Fruit fly (Drosophila melanogaster) whole organism, embryonic: Measurements from ENCODE around the gene CG6738.

Experiments used
- Ada2b ChIP-seq: fragments of 200-800 bp; sonication (Bioruptor generic); IDR thresholded peaks from 2 replicates; pipeline ENCODE4 v1.3.6; 2022; ENCODE audit warnings: missing biosample characterization, missing genetic modification characterization
- Adf1 ChIP-seq: fragments of 200-800 bp; sonication (Bioruptor generic); IDR thresholded peaks from 2 replicates; pipeline ENCODE4 v1.3.6; 2022; ENCODE audit warnings: missing biosample characterization, missing genetic modification characterization
- CG10267 ChIP-seq: fragments of 200-800 bp; sonication (Bioruptor generic); optimal IDR thresholded peaks from 2 replicates; lab custom pipeline; 2018; ENCODE audit warnings: missing biosample characterization, mild to moderate bottlenecking, missing genetic modification characterization, moderate library complexity
- CG10543 ChIP-seq: fragments of 200-800 bp; sonication (Bioruptor generic); optimal IDR thresholded peaks from 3 replicates; lab custom pipeline; 2017; ENCODE audit warnings: missing biosample characterization, mild to moderate bottlenecking, missing genetic modification characterization, moderate library complexity
- CG11560 ChIP-seq: fragments of 200-800 bp; sonication (Bioruptor generic); IDR thresholded peaks from 3 replicates; pipeline ENCODE4 v1.3.6; 2022; ENCODE audit warnings: missing biosample characterization, missing genetic modification characterization
- CG12769 ChIP-seq: fragments of 200-800 bp; sonication (Bioruptor generic); optimal IDR thresholded peaks from 2 replicates; lab custom pipeline; 2019; ENCODE audit warnings: missing biosample characterization, mild to moderate bottlenecking, missing genetic modification characterization, moderate library complexity
- CG13894 ChIP-seq: fragments of 200-800 bp; sonication (Bioruptor generic); optimal IDR thresholded peaks from 3 replicates; lab custom pipeline; 2018; ENCODE audit warnings: missing biosample characterization, mild to moderate bottlenecking, missing genetic modification characterization, moderate library complexity
- CG17186 ChIP-seq: fragments of 200-800 bp; sonication (Bioruptor generic); optimal IDR thresholded peaks from 3 replicates; lab custom pipeline; 2017; ENCODE audit warnings: missing biosample characterization, missing genetic modification reagents, missing genetic modification characterization
- CG17829 ChIP-seq: fragments of 200-800 bp; optimal IDR thresholded peaks from 2 replicates; lab custom pipeline; 2019; ENCODE audit warnings: missing biosample characterization, mild to moderate bottlenecking, missing genetic modification characterization, moderate library complexity
- CG18599 ChIP-seq: fragments of 200-800 bp; sonication (Bioruptor generic); optimal IDR thresholded peaks from 3 replicates; lab custom pipeline; 2017; ENCODE audit warnings: missing biosample characterization, missing genetic modification characterization, mild to moderate bottlenecking, moderate library complexity, missing genetic modification reagents
- CG2116 ChIP-seq: fragments of 200-800 bp; sonication (Bioruptor generic); optimal IDR thresholded peaks from 3 replicates; lab custom pipeline; 2018; ENCODE audit warnings: missing biosample characterization, mild to moderate bottlenecking, missing genetic modification characterization
- CG31441 ChIP-seq: fragments of 200-800 bp; sonication (Bioruptor generic); IDR thresholded peaks from 2 replicates; pipeline ENCODE4 v1.3.6; 2022; ENCODE audit warnings: missing biosample characterization, missing genetic modification characterization
- CG3847 ChIP-seq: fragments of 200-800 bp; sonication (Bioruptor generic); IDR thresholded peaks from 2 replicates; pipeline ENCODE4 v1.3.6; 2022; ENCODE audit warnings: missing biosample characterization, missing genetic modification characterization
- CG6689 ChIP-seq: fragments of 200-800 bp; sonication (Bioruptor generic); IDR thresholded peaks from 2 replicates; pipeline ENCODE4 v1.3.6; 2022; ENCODE audit warnings: missing biosample characterization, missing genetic modification characterization
- CG6765 ChIP-seq: fragments of 200-800 bp; sonication (Bioruptor generic); optimal IDR thresholded peaks from 3 replicates; lab custom pipeline; 2017; ENCODE audit warnings: missing biosample characterization, mild to moderate bottlenecking, missing genetic modification characterization
- Deaf1 ChIP-seq: fragments of 200-800 bp; optimal IDR thresholded peaks from 3 replicates; lab custom pipeline; 2019; ENCODE audit warnings: missing biosample characterization, mild to moderate bottlenecking, missing genetic modification characterization, moderate library complexity
- Dll ChIP-seq: fragments of 200-800 bp; sonication (Bioruptor generic); IDR thresholded peaks from 4 replicates; pipeline ENCODE4 v1.3.6; 2022; ENCODE audit warnings: missing biosample characterization, missing genetic modification characterization; ENCODE audit not compliant: partially characterized antibody
- Dref ChIP-seq: fragments of 200-800 bp; sonication (Bioruptor generic); IDR thresholded peaks from 2 replicates; pipeline ENCODE4 v1.3.6; 2022; ENCODE audit warnings: missing biosample characterization, missing genetic modification characterization
- Ets65A ChIP-seq: fragments of 200-800 bp; sonication (Bioruptor generic); peaks from one replicate; lab custom pipeline; 2016; ENCODE audit warnings: missing biosample characterization, missing genetic modification characterization
- HLH4C ChIP-seq: fragments of 200-800 bp; sonication (Bioruptor generic); IDR thresholded peaks from 3 replicates; pipeline ENCODE4 v1.3.6; 2022; ENCODE audit warnings: missing biosample characterization, missing genetic modification characterization; ENCODE audit not compliant: partially characterized antibody
- MBD-R2 ChIP-seq: fragments of 200-800 bp; sonication (Bioruptor generic); IDR thresholded peaks from 2 replicates; pipeline ENCODE4 v1.3.6; 2022; ENCODE audit warnings: missing biosample characterization, missing genetic modification characterization
- Max ChIP-seq: fragments of 200-800 bp; sonication (Bioruptor generic); optimal IDR thresholded peaks from 2 replicates; lab custom pipeline; 2016; ENCODE audit warnings: missing biosample characterization, mild to moderate bottlenecking, missing genetic modification characterization
- Opbp ChIP-seq: fragments of 200-800 bp; sonication (Bioruptor generic); IDR thresholded peaks from 3 replicates; pipeline ENCODE4 v1.3.6; 2022; ENCODE audit warnings: missing biosample characterization, missing genetic modification characterization; ENCODE audit not compliant: partially characterized antibody
- Xbp1 ChIP-seq: fragments of 200-800 bp; sonication (Bioruptor generic); optimal IDR thresholded peaks from 3 replicates; lab custom pipeline; 2016; ENCODE audit warnings: missing biosample characterization, mild to moderate bottlenecking, missing genetic modification characterization
- YL-1 ChIP-seq: fragments of 200-800 bp; sonication (Bioruptor generic); optimal IDR thresholded peaks from 3 replicates; lab custom pipeline; 2017; ENCODE audit warnings: missing biosample characterization, mild to moderate bottlenecking, missing genetic modification characterization
- amos ChIP-seq: fragments of 200-800 bp; sonication (Bioruptor generic); IDR thresholded peaks from 2 replicates; pipeline ENCODE4 v1.3.6; 2022; ENCODE audit warnings: missing biosample characterization, missing genetic modification characterization; ENCODE audit not compliant: partially characterized antibody
- bcd ChIP-seq: fragments of 200-800 bp; sonication (Bioruptor generic); optimal IDR thresholded peaks from 2 replicates; lab custom pipeline; 2017; ENCODE audit warnings: missing biosample characterization, mild to moderate bottlenecking, missing genetic modification characterization
- bsh ChIP-seq, 2 experiments: fragments of 200-800 bp; sonication (Bioruptor generic); optimal IDR thresholded peaks; 2 replicates each; lab custom pipeline; 2017 to 2018; ENCODE audit warnings: mild to moderate bottlenecking in 2 of 2, missing biosample characterization in 2 of 2, missing genetic modification characterization in 2 of 2, moderate library complexity in 1 of 2
- crc ChIP-seq: fragments of 200-800 bp; sonication (Bioruptor generic); optimal IDR thresholded peaks from 2 replicates; lab custom pipeline; 2016; ENCODE audit warnings: missing biosample characterization, missing genetic modification characterization
- ems ChIP-seq: fragments of 200-800 bp; sonication (Bioruptor generic); optimal IDR thresholded peaks from 3 replicates; lab custom pipeline; 2016; ENCODE audit warnings: missing biosample characterization, missing genetic modification characterization
- grau ChIP-seq: fragments of 200-800 bp; optimal IDR thresholded peaks from 3 replicates; lab custom pipeline; 2019; ENCODE audit warnings: missing biosample characterization, mild to moderate bottlenecking, missing genetic modification characterization, moderate library complexity
- h ChIP-seq: fragments of >200 bp; optimal IDR thresholded peaks from 2 replicates; lab custom pipeline; 2017
- hb ChIP-seq: fragments of 200-800 bp; sonication (Bioruptor generic); IDR thresholded peaks from 3 replicates; pipeline ENCODE4 v1.3.6; 2022; ENCODE audit warnings: missing biosample characterization, missing genetic modification characterization; ENCODE audit not compliant: partially characterized antibody
- hbn ChIP-seq: fragments of 200-800 bp; sonication (Bioruptor generic); IDR thresholded peaks from 2 replicates; pipeline ENCODE4 v1.3.6; 2022; ENCODE audit warnings: missing biosample characterization, missing genetic modification characterization; ENCODE audit not compliant: partially characterized antibody
- lola ChIP-seq, 3 experiments: fragments of >200 bp in 2 of 3; fragments of 200-800 bp in 1 of 3; sonication (Bioruptor generic) in 1 of 3; optimal IDR thresholded peaks; 2 replicates each; lab custom pipeline; 2017 to 2019; ENCODE audit warnings: missing biosample characterization in 3 of 3, missing genetic modification characterization in 3 of 3, mild to moderate bottlenecking in 1 of 3, moderate library complexity in 1 of 3
- mld ChIP-seq: fragments of 200-800 bp; sonication (Bioruptor generic); IDR thresholded peaks from 3 replicates; pipeline ENCODE4 v1.3.6; 2022; ENCODE audit warnings: missing biosample characterization, missing genetic modification characterization; ENCODE audit not compliant: partially characterized antibody
- sens ChIP-seq: fragments of 200-800 bp; sonication (Bioruptor generic); peaks from one replicate; lab custom pipeline; 2016; ENCODE audit warnings: missing biosample characterization, missing genetic modification characterization
- slbo ChIP-seq: fragments of 200-800 bp; sonication (Bioruptor generic); IDR thresholded peaks from 2 replicates; pipeline ENCODE4 v1.3.6; 2022; ENCODE audit warnings: missing biosample characterization, missing genetic modification characterization
- sob ChIP-seq: fragments of 200-800 bp; sonication (Bioruptor generic); IDR thresholded peaks from 2 replicates; pipeline ENCODE4 v1.3.6; 2022; ENCODE audit warnings: missing biosample characterization, missing genetic modification characterization
- ssp ChIP-seq: fragments of 200-800 bp; sonication (Bioruptor generic); IDR thresholded peaks from 2 replicates; pipeline ENCODE4 v1.3.6; 2022; ENCODE audit warnings: missing biosample characterization, missing genetic modification characterization
- stc ChIP-seq: fragments of 200-800 bp; sonication (Bioruptor generic); IDR thresholded peaks from 2 replicates; pipeline ENCODE4 v1.3.6; 2022; ENCODE audit warnings: missing biosample characterization, missing genetic modification characterization
- sug ChIP-seq: fragments of 200-800 bp; optimal IDR thresholded peaks from 2 replicates; lab custom pipeline; 2019; ENCODE audit warnings: missing biosample characterization, mild to moderate bottlenecking, missing genetic modification characterization, moderate library complexity
- tap ChIP-seq: fragments of 200-800 bp; optimal IDR thresholded peaks from 3 replicates; lab custom pipeline; 2019; ENCODE audit warnings: missing biosample characterization, mild to moderate bottlenecking, missing genetic modification characterization, moderate library complexity
- tgo ChIP-seq: fragments of 200-800 bp; sonication (Bioruptor generic); IDR thresholded peaks from 3 replicates; pipeline ENCODE4 v1.3.6; 2022; ENCODE audit warnings: missing biosample characterization, missing genetic modification characterization
- tll ChIP-seq, 2 experiments: fragments of 200-800 bp in 1 of 2; fragments of >200 bp in 1 of 2; sonication (Bioruptor generic) in 1 of 2; optimal IDR thresholded peaks; 2 replicates each; lab custom pipeline; 2017 to 2019; ENCODE audit warnings: missing biosample characterization in 2 of 2, missing genetic modification characterization in 2 of 2, mild to moderate bottlenecking in 1 of 2, moderate library complexity in 1 of 2
- trem ChIP-seq: fragments of 200-800 bp; optimal IDR thresholded peaks from 3 replicates; lab custom pipeline; 2019; ENCODE audit warnings: missing biosample characterization, mild to moderate bottlenecking, missing genetic modification characterization, moderate library complexity
- vnd ChIP-seq: fragments of 200-800 bp; sonication (Bioruptor generic); IDR thresholded peaks from 3 replicates; pipeline ENCODE4 v1.3.6; 2022; ENCODE audit warnings: missing biosample characterization, missing genetic modification characterization; ENCODE audit not compliant: partially characterized antibody
- vvl ChIP-seq: fragments of 200-800 bp; sonication (Bioruptor generic); IDR thresholded peaks from 2 replicates; pipeline ENCODE4 v1.3.6; 2022; ENCODE audit warnings: missing biosample characterization, missing genetic modification characterization
- zen2 ChIP-seq: fragments of 200-800 bp; sonication (Bioruptor generic); IDR thresholded peaks from 3 replicates; pipeline ENCODE4 v1.3.6; 2022; ENCODE audit warnings: missing biosample characterization, missing genetic modification characterization; ENCODE audit not compliant: partially characterized antibody

CG6738 gene

DNA sequence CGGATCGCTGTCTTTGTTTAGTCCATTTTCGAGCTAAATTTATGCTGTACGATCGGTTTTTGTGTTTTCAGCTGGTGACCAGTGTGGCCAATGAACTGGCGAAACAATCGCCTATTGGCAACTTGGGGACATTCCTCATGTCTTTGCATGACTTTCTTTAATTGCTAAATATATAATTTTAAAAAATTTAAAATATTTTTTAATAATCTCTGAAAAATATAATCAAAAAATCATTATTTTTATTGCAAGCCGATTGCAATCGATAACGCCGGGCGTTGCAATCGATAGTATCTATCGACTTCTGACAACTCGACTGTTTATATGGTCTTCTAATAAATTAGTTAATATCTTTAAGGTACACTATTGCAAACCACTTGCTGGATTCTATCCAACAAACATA, 38.1 kb upstream of the CG6738 start, which contains the start of the genes sav and Ublcp1 (continued):
- peak; percentile 17 for TF ChIP-seq tap (tag; lab: Kevin White, UChicago)
- TF ChIP-seq sens (GFP tag; lab: Kevin White, UChicago): peak; percentile 49
- peak; percentile 78 for TF ChIP-seq CG2116
- TF ChIP-seq CG11560: no peak
- peak in 1 of 2 experiments; percentile 12 for TF ChIP-seq bsh (GFP tag; optimal IDR thresholded peaks at IDR 0.05; lab: Kevin White, UChicago)
- TF ChIP-seq CG3847 (GFP tag; lab: Robert Waterston, UW): 0 out of 2 replicates have a peak, but pooled peaks have one; percentile 16
- no peak for TF ChIP-seq CG6765 (GFP tag; lab: Kevin White, UChicago)
- TF ChIP-seq CG10267 (tag; lab: Kevin White, UChicago): peak; percentile 64
- no peak for TF ChIP-seq CG18599
- TF ChIP-seq sug (tag; lab: Kevin White, UChicago): peak; percentile 13
- TF ChIP-seq HLH4C: peak; percentile 91
- 0 out of 2 replicates have a peak, but pooled peaks have one; percentile 15 for TF ChIP-seq ssp
- TF ChIP-seq CG31441: peak; percentile 53
- TF ChIP-seq Opbp (GFP tag; lab: Robert Waterston, UW): peak; percentile 88
- TF ChIP-seq Dref (GFP tag; lab: Robert Waterston, UW): peak; percentile 82
- no peak for TF ChIP-seq tll (GFP tag; optimal IDR thresholded peaks at IDR 0.05; lab: Kevin White, UChicago)
- peak; percentile 21 for TF ChIP-seq Deaf1
- TF ChIP-seq tgo (GFP tag; lab: Robert Waterston, UW): 0 out of 3 replicates have a peak, but pooled peaks have one; percentile 14
- no peak for TF ChIP-seq ems (GFP tag; lab: Kevin White, UChicago)
- peak; percentile 87 for TF ChIP-seq amos (GFP tag; lab: Robert Waterston, UW)
- TF ChIP-seq CG6689: 0 out of 2 replicates have a peak, but pooled peaks have one; percentile 18
- TF ChIP-seq CG13894 (tag; lab: Kevin White, UChicago): no peak
- peak; percentile 26; the same call in 1 of the 2 replicates for TF ChIP-seq Adf1 (GFP tag; lab: Robert Waterston, UW)
- no peak for TF ChIP-seq lola (GFP tag; optimal IDR thresholded peaks at IDR 0.05; lab: Kevin White, UChicago)
- TF ChIP-seq mld (GFP tag; lab: Robert Waterston, UW): peak; percentile 80
- peak; percentile 90 for TF ChIP-seq vnd
- peak; percentile 11; the same call in 1 of the 2 replicates for TF ChIP-seq slbo (GFP tag; lab: Robert Waterston, UW)
- peak; percentile 95 for TF ChIP-seq Dll (GFP tag; lab: Robert Waterston, UW)
- no peak for TF ChIP-seq CG12769
- TF ChIP-seq stc: no peak
- TF ChIP-seq bcd (GFP tag; lab: Kevin White, UChicago): no peak
- peak; percentile 80 for TF ChIP-seq hb (GFP tag; lab: Robert Waterston, UW)
- TF ChIP-seq vvl (GFP tag; lab: Robert Waterston, UW): peak; percentile 35
- peak; percentile 36 for TF ChIP-seq Ets65A (GFP tag; lab: Kevin White, UChicago)
- no peak for TF ChIP-seq CG10543
- peak; percentile 39 for TF ChIP-seq Xbp1 (GFP tag; lab: Kevin White, UChicago)
- peak; percentile 79; the same call in 1 of the 3 replicates for TF ChIP-seq zen2 (GFP tag; lab: Robert Waterston, UW)
- TF ChIP-seq Max (GFP tag; lab: Kevin White, UChicago): peak; percentile 25
- 0 out of 2 replicates have a peak, but pooled peaks have one; percentile 19 for TF ChIP-seq sob (GFP tag; lab: Robert Waterston, UW)
- peak; percentile 25 for TF ChIP-seq grau (tag; lab: Kevin White, UChicago)
- TF ChIP-seq crc (GFP tag; lab: Kevin White, UChicago): no peak
- TF ChIP-seq h (lab: Kevin White, UChicago): no peak
- no peak for TF ChIP-seq CG17186
- peak; percentile 53 for TF ChIP-seq CG17829
- peak; percentile 85 for TF ChIP-seq trem
- TF ChIP-seq Ada2b (GFP tag; lab: Robert Waterston, UW): no peak
- peak; percentile 88 for TF ChIP-seq YL-1 (GFP tag; lab: Kevin White, UChicago)
- peak; percentile 88 for TF ChIP-seq hbn (GFP tag; lab: Robert Waterston, UW)
- peak; percentile 86 for TF ChIP-seq MBD-R2
